Worm (Caenorhabditis elegans): ENCODE data around the gene mdmh-35.

- TF ChIP-seq flt-1 (GFP tag; IDR thresholded peaks at IDR 0.05) (no peak), T22C8.4 (GFP tag; IDR thresholded peaks at IDR 0.05) (no peak), ref-1 (GFP tag; conservative IDR thresholded peaks at IDR 0.05) (no peak), med-1 (GFP tag; optimal IDR thresholded peaks at IDR 0.05; ENCODE audit: insufficient read depth) (no peak), ztf-23 (GFP tag; IDR thresholded peaks at IDR 0.05) (no peak), ztf-29 (GFP tag; IDR thresholded peaks at IDR 0.05) (no peak)
Observed at ce11 chrII:7806054-7806453, 49.5 kb downstream of the mdmh-35 start.
